Worm (Caenorhabditis elegans): ENCODE data around the gene T21B10.3.

DNA sequence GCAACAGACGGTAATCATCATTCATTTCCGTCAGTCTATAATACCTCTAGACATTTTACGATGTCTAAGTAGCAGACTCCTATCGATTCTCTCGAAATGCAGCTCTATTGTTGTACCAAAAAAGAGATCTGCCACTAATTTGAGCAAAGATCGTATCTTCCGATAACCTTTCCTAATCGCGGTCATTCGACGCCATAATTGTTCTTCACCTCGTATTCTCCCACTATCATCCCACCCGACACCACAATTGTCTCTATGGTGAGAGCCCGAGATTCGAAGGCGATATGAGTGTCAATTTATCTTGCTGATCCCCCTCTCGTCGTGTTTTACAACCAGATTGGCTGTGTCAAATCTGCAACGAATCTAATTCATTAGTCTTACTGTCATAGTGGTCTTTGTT is 38.8 kb upstream of the T21B10.3 start:
- TF ChIP-seq unc-62 (GFP tag; optimal IDR thresholded peaks at IDR 0.05): no peak
- no peak for TF ChIP-seq nhr-12 (tag; optimal IDR thresholded peaks at IDR 0.05)
- no peak for TF ChIP-seq snpc-4 (tag; optimal IDR thresholded peaks at IDR 0.05)
- TF ChIP-seq ceh-88 (GFP tag; IDR thresholded peaks at IDR 0.05): no peak
- TF ChIP-seq pax-3 (tag; optimal IDR thresholded peaks at IDR 0.05): no peak
- TF ChIP-seq ceh-63 (GFP tag; optimal IDR thresholded peaks at IDR 0.05): no peak
- no peak for TF ChIP-seq lin-35 (GFP tag; optimal IDR thresholded peaks at IDR 0.05)
